Worm (Caenorhabditis elegans) whole organism, L1 larva: ENCODE data around the gene hil-6.

Experiments
- C04F5.9 ChIP-seq: sonication (generic microtip); optimal IDR thresholded peaks from 2 replicates; lab custom pipeline; 2016; ENCODE audit warnings: missing genetic modification characterization, missing compliant biosample characterization
- F16B12.6 ChIP-seq: fragments of 150-350 bp; optimal IDR thresholded peaks from 2 replicates; lab custom pipeline; 2014; ENCODE audit warnings: missing biosample characterization, missing genetic modification characterization
- blmp-1 ChIP-seq: fragments of 150-350 bp; optimal IDR thresholded peaks from 2 replicates; lab custom pipeline; 2014; ENCODE audit warnings: missing biosample characterization, missing genetic modification characterization
- ceh-8 ChIP-seq: fragments of 200-800 bp; sonication (Bioruptor generic); optimal IDR thresholded peaks from 2 replicates; lab custom pipeline; 2018; ENCODE audit warnings: mild to moderate bottlenecking, missing genetic modification characterization, moderate library complexity, missing compliant biosample characterization
- ceh-88 ChIP-seq: fragments of 200-800 bp; sonication (Bioruptor generic); IDR thresholded peaks from 2 replicates; pipeline ENCODE4 v1.3.6; 2022; ENCODE audit warnings: missing genetic modification characterization, missing compliant biosample characterization
- dsc-1 ChIP-seq: sonication (generic microtip); optimal IDR thresholded peaks from 2 replicates; lab custom pipeline; 2016; ENCODE audit warnings: mild to moderate bottlenecking, missing genetic modification characterization, missing compliant biosample characterization
- efl-1 ChIP-seq, 4 experiments: fragments of 150-350 bp; optimal IDR thresholded peaks in 3 of 4; peaks in 1 of 4; 1 replicate in 1 of 4; 2 replicates in 3 of 4; lab custom pipeline; 2014; ENCODE audit warnings: missing biosample characterization in 2 of 4, missing genetic modification characterization in 2 of 4, missing genetic modification reagents in 2 of 4
- egl-13 ChIP-seq: sonication (generic microtip); optimal IDR thresholded peaks from 2 replicates; lab custom pipeline; 2016; ENCODE audit warnings: missing genotype, missing genetic modification reagents, missing genetic modification characterization, missing compliant biosample characterization
- elt-2 ChIP-seq: sonication (generic microtip); optimal IDR thresholded peaks from 2 replicates; lab custom pipeline; 2016; ENCODE audit warnings: missing genetic modification characterization, mild to moderate bottlenecking, inconsistent platforms, missing compliant biosample characterization, missing genetic modification reagents
- fkh-8 ChIP-seq: sonication (generic microtip); optimal IDR thresholded peaks from 2 replicates; lab custom pipeline; 2016; ENCODE audit warnings: mild to moderate bottlenecking, missing genetic modification characterization, missing compliant biosample characterization
- fos-1 ChIP-seq: fragments of 150-350 bp; optimal IDR thresholded peaks from 2 replicates; lab custom pipeline; 2014; ENCODE audit warnings: missing biosample characterization, missing genetic modification characterization
- hlh-17 ChIP-seq: fragments of 200-800 bp; sonication (Bioruptor generic); optimal IDR thresholded peaks from 2 replicates; lab custom pipeline; 2018; ENCODE audit warnings: missing genetic modification characterization, mild to moderate bottlenecking, missing compliant biosample characterization, moderate library complexity, borderline replicate concordance
- hpl-2 ChIP-seq: fragments of 150-350 bp; optimal IDR thresholded peaks from 2 replicates; lab custom pipeline; 2014; ENCODE audit warnings: missing biosample characterization, missing genetic modification reagents, missing genetic modification characterization
- isw-1 ChIP-seq: fragments of 200-800 bp; sonication (Bioruptor generic); IDR thresholded peaks from 2 replicates; pipeline ENCODE4 v1.3.6; 2022; ENCODE audit warnings: missing genetic modification characterization, missing compliant biosample characterization
- jun-1 ChIP-seq: fragments of 150-350 bp; optimal IDR thresholded peaks from 2 replicates; lab custom pipeline; 2014; ENCODE audit warnings: missing biosample characterization, missing genetic modification reagents, missing genetic modification characterization
- lin-14 ChIP-seq: fragments of 200-800 bp; sonication (Bioruptor generic); optimal IDR thresholded peaks from 2 replicates; lab custom pipeline; 2018; ENCODE audit warnings: mild to moderate bottlenecking, missing genetic modification characterization, moderate library complexity, missing compliant biosample characterization
- lin-15B ChIP-seq: fragments of 150-350 bp; sonication (generic microtip); optimal IDR thresholded peaks from 3 replicates; lab custom pipeline; 2014; ENCODE audit warnings: missing biosample characterization, missing genetic modification characterization
- lin-35 ChIP-seq, 2 experiments: fragments of 150-350 bp; optimal IDR thresholded peaks; 2 replicates each; lab custom pipeline; 2014; ENCODE audit warnings: missing biosample characterization in 2 of 2, missing genetic modification characterization in 2 of 2, missing genetic modification reagents in 2 of 2
- lir-3 ChIP-seq: sonication (generic microtip); optimal IDR thresholded peaks from 2 replicates; lab custom pipeline; 2016; ENCODE audit warnings: mild to moderate bottlenecking, missing genetic modification characterization, moderate library complexity, missing compliant biosample characterization; ENCODE audit not compliant: poor library complexity
- lsy-2 ChIP-seq, 2 experiments: fragments of 150-350 bp; optimal IDR thresholded peaks; 2 replicates each; lab custom pipeline; 2014; ENCODE audit warnings: missing biosample characterization in 2 of 2, missing genetic modification characterization in 2 of 2
- mab-9 ChIP-seq: fragments of 200-800 bp; sonication (Bioruptor generic); IDR thresholded peaks from 2 replicates; pipeline ENCODE4 v1.3.6; 2022; ENCODE audit warnings: missing genetic modification reagents, missing genetic modification characterization, missing compliant biosample characterization
- mdl-1 ChIP-seq, 2 experiments: fragments of 150-350 bp; optimal IDR thresholded peaks; 2 replicates each; lab custom pipeline; 2014 to 2017; ENCODE audit warnings: missing biosample characterization in 2 of 2, missing genetic modification characterization in 2 of 2, inconsistent platforms in 1 of 2
- mep-1 ChIP-seq: fragments of 150-350 bp; optimal IDR thresholded peaks from 2 replicates; lab custom pipeline; 2014; ENCODE audit warnings: missing biosample characterization, missing genetic modification characterization
- nhr-20 ChIP-seq: sonication (generic microtip); optimal IDR thresholded peaks from 2 replicates; lab custom pipeline; 2016; ENCODE audit warnings: mild to moderate bottlenecking, missing genetic modification characterization, missing compliant biosample characterization
- nhr-71 ChIP-seq: sonication (generic microtip); optimal IDR thresholded peaks from 2 replicates; lab custom pipeline; 2016; ENCODE audit warnings: mild to moderate bottlenecking, missing genetic modification characterization, moderate library complexity, missing compliant biosample characterization
- nhr-85 ChIP-seq: sonication (generic microtip); peaks from one replicate; lab custom pipeline; 2016; ENCODE audit warnings: missing genetic modification characterization, inconsistent platforms, missing compliant biosample characterization
- skn-1 ChIP-seq: fragments of 150-350 bp; optimal IDR thresholded peaks from 2 replicates; lab custom pipeline; 2014; ENCODE audit warnings: missing biosample characterization, missing genetic modification characterization
- snu-23 ChIP-seq: sonication (generic microtip); optimal IDR thresholded peaks from 2 replicates; lab custom pipeline; 2016; ENCODE audit warnings: missing genetic modification characterization, missing compliant biosample characterization
- sptf-1 ChIP-seq: fragments of 150-350 bp; optimal IDR thresholded peaks from 2 replicates; lab custom pipeline; 2014; ENCODE audit warnings: missing biosample characterization, missing genetic modification characterization
- unc-86 ChIP-seq: sonication (generic microtip); optimal IDR thresholded peaks from 2 replicates; lab custom pipeline; 2016; ENCODE audit warnings: missing genetic modification characterization, missing compliant biosample characterization
- zip-4 ChIP-seq: fragments of 200-800 bp; sonication (Bioruptor generic); optimal IDR thresholded peaks from 2 replicates; lab custom pipeline; 2018; ENCODE audit warnings: mild to moderate bottlenecking, missing genetic modification characterization, moderate library complexity, missing compliant biosample characterization
- ztf-4 ChIP-seq: fragments of 150-350 bp; optimal IDR thresholded peaks from 2 replicates; lab custom pipeline; 2014; ENCODE audit warnings: missing biosample characterization, missing genetic modification characterization

hil-6 gene

ce11 chrV:2057324-2057723 is 26.0 kb upstream of the hil-6 start, which contains the start of gene comt-3:
comt-3 (plus strand) TSS chrV:2057537.
- no peak for TF ChIP-seq ztf-4 (tag; lab: Kevin White, UChicago)
- TF ChIP-seq ceh-88 (GFP tag; lab: Robert Waterston, UW), result no peak
- no peak for TF ChIP-seq efl-1 (optimal IDR thresholded peaks at IDR 0.05; lab: Kevin White, UChicago)
- TF ChIP-seq efl-1 (GFP tag; optimal IDR thresholded peaks at IDR 0.05 in 1 of 2; lab: Kevin White, UChicago), result peak in 1 of 2 experiments; percentile 24
- peak; percentile 22 for TF ChIP-seq zip-4 (GFP tag; lab: Kevin White, UChicago)
- peak; percentile 39 for TF ChIP-seq nhr-20 (tag; lab: Kevin White, UChicago)
- TF ChIP-seq skn-1 (tag; lab: Kevin White, UChicago), result peak; percentile 99
- peak; percentile 8 for TF ChIP-seq nhr-71 (tag; lab: Kevin White, UChicago)
- TF ChIP-seq mdl-1 (tag; optimal IDR thresholded peaks at IDR 0.05; lab: Kevin White, UChicago), result no peak
- peak in 1 of 2 experiments; percentile 3 for TF ChIP-seq lin-35 (GFP tag; optimal IDR thresholded peaks at IDR 0.05; lab: Kevin White, UChicago)

- TF ChIP-seq elt-2, result peak; percentile 12
- TF ChIP-seq lin-14, result peak; percentile 87
- TF ChIP-seq F16B12.6 (tag; lab: Kevin White, UChicago), result peak; percentile 60
- peak; percentile 17 to 19 for TF ChIP-seq efl-1 (optimal IDR thresholded peaks at IDR 0.05; lab: Kevin White, UChicago)
- no peak for TF ChIP-seq efl-1 (GFP tag; optimal IDR thresholded peaks at IDR 0.05 in 1 of 2; lab: Kevin White, UChicago)
- TF ChIP-seq blmp-1, result peak; percentile 47
- TF ChIP-seq mab-9 (GFP tag; lab: Robert Waterston, UW), result no peak
- no peak for TF ChIP-seq lin-15B (tag; lab: Kevin White, UChicago)
- TF ChIP-seq ceh-8, result no peak
- peak; percentile 17 for TF ChIP-seq mep-1 (tag; lab: Kevin White, UChicago)
- TF ChIP-seq nhr-71 (tag; lab: Kevin White, UChicago), result peak; percentile 8
- peak; percentile 33 for TF ChIP-seq nhr-20 (tag; lab: Kevin White, UChicago)
- TF ChIP-seq lsy-2 (tag; optimal IDR thresholded peaks at IDR 0.05; lab: Kevin White, UChicago), result peak in 1 of 2 experiments; percentile 20
- TF ChIP-seq nhr-85 (tag; lab: Kevin White, UChicago), result peak; percentile 56
- TF ChIP-seq snu-23 (GFP tag; lab: Kevin White, UChicago), result peak; percentile 33
- peak; percentile 15 for TF ChIP-seq dsc-1 (tag; lab: Kevin White, UChicago)
- peak; percentile 15 for TF ChIP-seq fkh-8 (tag; lab: Kevin White, UChicago)
Observed at ce11 chrV:2055765-2056504, 24.6 kb upstream of the hil-6 start.

ce11 chrV:2054254-2054653 is 22.9 kb upstream of the hil-6 start:
- peak; percentile 20 for TF ChIP-seq nhr-20 (tag; lab: Kevin White, UChicago)
- peak in 1 of 2 experiments; percentile 0 for TF ChIP-seq efl-1 (optimal IDR thresholded peaks at IDR 0.05; lab: Kevin White, UChicago)
- no peak for TF ChIP-seq efl-1 (GFP tag; optimal IDR thresholded peaks at IDR 0.05 in 1 of 2; lab: Kevin White, UChicago)
- TF ChIP-seq C04F5.9, result no peak
- TF ChIP-seq blmp-1, result peak; percentile 55

ce11 chrV:2053509-2053908 is 22.2 kb upstream of the hil-6 start, which contains the start of gene comt-5:
comt-5 (minus strand) TSS chrV:2053609.
- TF ChIP-seq sptf-1 (tag; lab: Kevin White, UChicago) (no peak), isw-1 (GFP tag; lab: Robert Waterston, UW) (no peak), C04F5.9 (no peak), egl-13 (tag; lab: Kevin White, UChicago) (no peak), dsc-1 (tag; lab: Kevin White, UChicago) (no peak), fos-1 (tag; lab: Kevin White, UChicago) (no peak)
- TF ChIP-seq, all 84 proteins: peak for 0

- TF ChIP-seq blmp-1, result peak; percentile 7
- no peak for TF ChIP-seq hpl-2
- no peak for TF ChIP-seq jun-1
- TF ChIP-seq egl-13 (tag; lab: Kevin White, UChicago), result no peak
- no peak for TF ChIP-seq hlh-17 (GFP tag; lab: Kevin White, UChicago)
- no peak for TF ChIP-seq lsy-2 (tag; optimal IDR thresholded peaks at IDR 0.05; lab: Kevin White, UChicago)
- TF ChIP-seq unc-86 (tag; lab: Kevin White, UChicago), result no peak
- TF ChIP-seq lir-3 (tag; lab: Kevin White, UChicago), result no peak
Observed at ce11 chrV:2051507-2051906, 20.2 kb upstream of the hil-6 start, which contains the start of gene Y40B10A.11. Y40B10A.11 (minus strand) TSS chrV:2051607.
